Worm (Caenorhabditis elegans) whole organism, mixed stage, embryonic: ENCODE measurements around the gene T19C3.4.

Experiments used
- M03D4.4 ChIP-seq: sonication (generic microtip); optimal IDR thresholded peaks from 2 replicates; lab custom pipeline; 2017; ENCODE audit warnings: mild to moderate bottlenecking, missing genetic modification characterization, missing compliant biosample characterization
- blmp-1 ChIP-seq: fragments of 150-350 bp; optimal IDR thresholded peaks from 2 replicates; lab custom pipeline; 2014; ENCODE audit warnings: missing biosample characterization, missing genetic modification characterization
- ceh-83 ChIP-seq: fragments of 200-800 bp; sonication (Bioruptor generic); optimal IDR thresholded peaks from 2 replicates; lab custom pipeline; 2018; ENCODE audit warnings: mild to moderate bottlenecking, missing genetic modification characterization, missing compliant biosample characterization
- ces-1 ChIP-seq: fragments of 150-350 bp; optimal IDR thresholded peaks from 2 replicates; lab custom pipeline; 2014; ENCODE audit warnings: missing biosample characterization, missing genetic modification reagents, missing genetic modification characterization
- cnd-1 ChIP-seq: fragments of 200-800 bp; sonication (Bioruptor generic); optimal IDR thresholded peaks from 2 replicates; lab custom pipeline; 2018; ENCODE audit warnings: mild to moderate bottlenecking, missing genetic modification characterization, missing compliant biosample characterization
- elt-1 ChIP-seq: sonication (generic microtip); optimal IDR thresholded peaks from 2 replicates; lab custom pipeline; 2017; ENCODE audit warnings: missing genetic modification characterization, mild to moderate bottlenecking, missing compliant biosample characterization, antibody characterized with exemption, moderate library complexity, borderline replicate concordance; ENCODE audit not compliant: insufficient read depth
- elt-3 ChIP-seq: fragments of 150-350 bp; optimal IDR thresholded peaks from 2 replicates; lab custom pipeline; 2014; ENCODE audit warnings: missing biosample characterization, missing genetic modification characterization
- flh-1 ChIP-seq: fragments of 200-800 bp; sonication (Bioruptor generic); optimal IDR thresholded peaks from 2 replicates; lab custom pipeline; 2018; ENCODE audit warnings: mild to moderate bottlenecking, missing genetic modification characterization, moderate library complexity, missing compliant biosample characterization
- ham-2 ChIP-seq: fragments of 200-800 bp; sonication (Bioruptor generic); optimal IDR thresholded peaks from 2 replicates; lab custom pipeline; 2018; ENCODE audit warnings: mild to moderate bottlenecking, missing genetic modification characterization, missing compliant biosample characterization
- hlh-1 ChIP-seq: fragments of 150-350 bp; optimal IDR thresholded peaks from 2 replicates; lab custom pipeline; 2014; ENCODE audit warnings: missing biosample characterization, missing genetic modification reagents, missing genetic modification characterization
- lin-13 ChIP-seq: fragments of 150-350 bp; optimal IDR thresholded peaks from 2 replicates; lab custom pipeline; 2014; ENCODE audit warnings: missing biosample characterization, missing genetic modification characterization
- lin-32 ChIP-seq: fragments of 200-800 bp; sonication (Bioruptor generic); optimal IDR thresholded peaks from 2 replicates; lab custom pipeline; 2018; ENCODE audit warnings: mild to moderate bottlenecking, missing genetic modification characterization, missing compliant biosample characterization
- lsy-2 ChIP-seq: fragments of 150-350 bp; optimal IDR thresholded peaks from 2 replicates; lab custom pipeline; 2014; ENCODE audit warnings: missing biosample characterization, missing genetic modification characterization
- mab-5 ChIP-seq: fragments of 150-350 bp; optimal IDR thresholded peaks from 2 replicates; lab custom pipeline; 2014; ENCODE audit warnings: missing biosample characterization, missing genetic modification characterization
- mep-1 ChIP-seq: fragments of 150-350 bp; optimal IDR thresholded peaks from 2 replicates; lab custom pipeline; 2017; ENCODE audit warnings: missing biosample characterization, missing genetic modification reagents, missing genetic modification characterization, inconsistent platforms
- mls-2 ChIP-seq: sonication (generic microtip); optimal IDR thresholded peaks from 2 replicates; lab custom pipeline; 2016; ENCODE audit warnings: mild to moderate bottlenecking, missing genetic modification characterization, moderate library complexity, missing compliant biosample characterization
- nhr-12 ChIP-seq: fragments of 150-350 bp; optimal IDR thresholded peaks from 2 replicates; lab custom pipeline; 2014; ENCODE audit warnings: missing biosample characterization, missing genetic modification characterization
- nhr-2 ChIP-seq: fragments of 150-350 bp; optimal IDR thresholded peaks from 2 replicates; lab custom pipeline; 2014; ENCODE audit warnings: missing biosample characterization, missing genetic modification characterization
- nhr-237 ChIP-seq: fragments of 150-350 bp; optimal IDR thresholded peaks from 2 replicates; lab custom pipeline; 2014; ENCODE audit warnings: missing biosample characterization, missing genetic modification characterization
- nhr-28 ChIP-seq: fragments of 150-350 bp; optimal IDR thresholded peaks from 2 replicates; lab custom pipeline; 2014; ENCODE audit warnings: missing biosample characterization, missing genetic modification characterization
- nhr-76 ChIP-seq: sonication (generic microtip); optimal IDR thresholded peaks from 2 replicates; lab custom pipeline; 2017; ENCODE audit warnings: missing biosample characterization, missing genetic modification characterization
- pha-4 ChIP-seq: fragments of 150-350 bp; optimal IDR thresholded peaks from 2 replicates; lab custom pipeline; 2018; ENCODE audit warnings: missing biosample characterization, missing genetic modification reagents, missing genetic modification characterization
- sem-2 ChIP-seq: fragments of 200-800 bp; sonication (Bioruptor generic); optimal IDR thresholded peaks from 2 replicates; lab custom pipeline; 2018; ENCODE audit warnings: mild to moderate bottlenecking, missing genetic modification characterization, missing compliant biosample characterization
- snpc-4 ChIP-seq: fragments of 150-350 bp; optimal IDR thresholded peaks from 2 replicates; lab custom pipeline; 2014; ENCODE audit warnings: missing biosample characterization, missing genetic modification characterization
- sptf-1 ChIP-seq: sonication (generic microtip); optimal IDR thresholded peaks from 2 replicates; lab custom pipeline; 2017; ENCODE audit warnings: mild to moderate bottlenecking, missing genetic modification characterization, moderate library complexity, missing compliant biosample characterization
- tbx-8 ChIP-seq: fragments of 200-800 bp; sonication (Bioruptor generic); optimal IDR thresholded peaks from 2 replicates; lab custom pipeline; 2018; ENCODE audit warnings: mild to moderate bottlenecking, missing genetic modification characterization, moderate library complexity, missing compliant biosample characterization
- unc-120 ChIP-seq: sonication (generic microtip); optimal IDR thresholded peaks from 2 replicates; lab custom pipeline; 2017; ENCODE audit warnings: missing genetic modification characterization, missing compliant biosample characterization; ENCODE audit not compliant: poor library complexity, severe bottlenecking
- unc-62 ChIP-seq: fragments of 150-350 bp; optimal IDR thresholded peaks from 2 replicates; lab custom pipeline; 2014; ENCODE audit warnings: missing biosample characterization, missing genetic modification reagents, missing genetic modification characterization
- zip-8 ChIP-seq: fragments of 150-350 bp; optimal IDR thresholded peaks from 2 replicates; lab custom pipeline; 2014; ENCODE audit warnings: missing biosample characterization, missing genetic modification characterization
- ztf-11 ChIP-seq: fragments of 150-350 bp; optimal IDR thresholded peaks from 2 replicates; lab custom pipeline; 2014; ENCODE audit warnings: missing biosample characterization, missing genetic modification characterization

T19C3.4 gene

DNA sequence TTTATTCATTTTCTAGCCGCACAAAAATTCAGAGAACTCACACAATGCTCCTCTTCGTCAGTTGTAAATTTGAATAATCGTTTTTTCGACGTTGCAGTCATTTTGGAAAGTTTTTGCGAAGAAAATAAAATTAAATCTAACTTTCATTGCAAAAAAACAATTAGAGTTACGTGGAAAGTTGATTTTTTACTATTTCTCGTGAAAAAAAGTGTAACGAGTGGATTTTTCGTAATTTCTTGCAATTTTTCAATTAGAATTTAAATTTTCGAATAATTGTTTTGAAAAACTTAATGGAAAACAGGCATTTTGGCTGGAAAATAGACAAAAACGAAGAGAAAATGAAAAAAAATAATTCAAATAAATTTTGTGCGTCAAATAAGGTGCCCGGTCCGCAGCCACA lies 21.4 kb downstream of the T19C3.4 start, which contains the start of gene Y55B1AR.2:
TSS of gene Y55B1AR.2 (minus strand) at position 101 of the 400 bp plus-strand sequence.
- TF ChIP-seq zip-8 (no peak), pha-4 (no peak), mep-1 (tag; lab: Kevin White, UChicago) (no peak), mab-5 (tag; lab: Kevin White, UChicago) (no peak)

DNA sequence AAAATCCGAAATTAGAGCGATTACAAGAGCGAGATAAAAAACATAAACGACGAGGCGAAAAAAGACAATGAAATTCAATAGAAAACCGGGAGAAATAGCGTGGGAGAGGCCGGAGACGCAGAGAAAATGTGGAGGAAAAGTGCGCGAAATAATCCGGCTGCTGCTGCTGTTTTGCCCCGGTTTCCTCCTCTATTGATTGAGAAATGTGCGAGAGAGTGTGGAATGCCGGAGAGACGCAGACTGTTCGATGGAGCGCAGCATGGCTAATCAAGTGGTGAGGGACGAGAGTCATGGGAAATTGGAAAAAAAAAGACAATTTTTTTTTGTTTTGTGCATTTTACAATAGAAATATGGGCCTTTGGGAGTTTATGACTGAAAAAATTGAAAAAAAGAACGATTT lies 21.9 kb downstream of the T19C3.4 start:
- peak; percentile 64 for TF ChIP-seq mls-2 (tag; lab: Kevin White, UChicago)
- no peak for TF ChIP-seq cnd-1
- no peak for TF ChIP-seq nhr-12 (tag; lab: Kevin White, UChicago)
- no peak for TF ChIP-seq snpc-4
- peak; percentile 43 for TF ChIP-seq sptf-1 (tag; lab: Kevin White, UChicago)
- TF ChIP-seq mep-1 (tag; lab: Kevin White, UChicago), result peak; percentile 60
- peak; percentile 97 for TF ChIP-seq ham-2
- TF ChIP-seq flh-1 (GFP tag; lab: Kevin White, UChicago), result no peak
- TF ChIP-seq nhr-237 (tag; lab: Kevin White, UChicago), result peak; percentile 20
- peak; percentile 91 for TF ChIP-seq ces-1
- no peak for TF ChIP-seq tbx-8 (GFP tag; lab: Kevin White, UChicago)
- TF ChIP-seq hlh-1 (tag; lab: Kevin White, UChicago), result peak; percentile 9
- peak; percentile 43 for TF ChIP-seq ztf-11
- TF ChIP-seq lin-13 (tag; lab: Kevin White, UChicago), result no peak
- TF ChIP-seq pha-4, result peak; percentile 39
- no peak for TF ChIP-seq unc-120 (tag; lab: Kevin White, UChicago)

DNA sequence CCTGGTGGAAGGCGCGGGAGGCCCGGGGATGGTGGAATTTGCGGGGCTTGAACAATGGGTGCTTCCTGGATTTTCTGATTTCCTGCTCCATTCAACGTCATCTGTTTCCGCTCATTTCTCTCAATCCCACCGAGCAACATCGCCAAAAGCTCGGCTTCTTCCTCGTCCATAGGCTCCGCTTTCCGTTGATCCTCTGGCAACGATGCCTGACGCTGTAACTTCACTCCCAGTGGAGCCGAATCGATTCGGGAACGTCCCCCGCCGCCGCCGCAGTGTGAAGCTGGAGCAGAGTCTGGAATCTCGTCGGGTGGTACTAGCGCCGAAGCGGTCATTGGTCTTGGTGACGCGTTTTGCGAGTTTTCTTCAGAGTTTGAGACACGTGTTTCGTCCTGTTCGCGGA lies 24.6 kb downstream of the T19C3.4 start:
- TF ChIP-seq unc-62 (GFP tag; lab: Kevin White, UChicago) (no peak), lsy-2 (tag; lab: Kevin White, UChicago) (no peak), nhr-76 (tag; lab: Kevin White, UChicago) (no peak), tbx-8 (GFP tag; lab: Kevin White, UChicago) (no peak), nhr-28 (tag; lab: Kevin White, UChicago) (no peak), mab-5 (tag; lab: Kevin White, UChicago) (no peak), pha-4 (no peak), sptf-1 (tag; lab: Kevin White, UChicago) (no peak), lin-13 (tag; lab: Kevin White, UChicago) (no peak)
- TF ChIP-seq, all 35 proteins: peak for 0

DNA sequence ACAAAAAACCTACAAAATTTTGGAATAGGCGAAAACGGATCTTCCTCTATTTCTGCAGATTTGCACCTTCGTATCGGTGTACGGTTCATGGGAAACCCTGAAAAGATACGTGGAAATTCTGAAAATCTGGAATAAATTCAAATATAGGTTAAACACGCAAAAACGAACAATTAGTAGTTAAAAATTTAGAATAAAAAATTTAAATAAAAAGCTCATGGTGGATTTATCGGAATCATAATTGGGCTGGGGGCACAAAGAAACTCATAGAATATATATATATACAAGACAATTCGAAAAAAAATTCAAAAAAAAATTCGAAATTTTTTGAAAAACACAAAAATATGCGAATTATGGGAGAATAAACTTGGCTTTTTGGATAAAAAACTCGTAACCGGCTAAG lies 33.0 kb downstream of the T19C3.4 start, which contains the start of gene helq-1:
TSS of gene helq-1 (minus strand) at position 101 of the 400 bp plus-strand sequence.
- TF ChIP-seq lin-32 (GFP tag; lab: Kevin White, UChicago) (no peak), sem-2 (no peak), nhr-237 (tag; lab: Kevin White, UChicago) (no peak), flh-1 (GFP tag; lab: Kevin White, UChicago) (no peak), mab-5 (tag; lab: Kevin White, UChicago) (no peak), nhr-28 (tag; lab: Kevin White, UChicago) (no peak), ces-1 (no peak), ceh-83 (GFP tag; lab: Kevin White, UChicago) (no peak), elt-3 (tag; lab: Kevin White, UChicago) (no peak), elt-1 (tag; lab: Kevin White, UChicago) (no peak), nhr-2 (tag; lab: Kevin White, UChicago) (no peak), M03D4.4 (tag; lab: Kevin White, UChicago) (no peak), blmp-1 (no peak), pha-4 (no peak), lsy-2 (tag; lab: Kevin White, UChicago) (no peak), hlh-1 (tag; lab: Kevin White, UChicago) (no peak), unc-62 (GFP tag; lab: Kevin White, UChicago) (no peak)

DNA sequence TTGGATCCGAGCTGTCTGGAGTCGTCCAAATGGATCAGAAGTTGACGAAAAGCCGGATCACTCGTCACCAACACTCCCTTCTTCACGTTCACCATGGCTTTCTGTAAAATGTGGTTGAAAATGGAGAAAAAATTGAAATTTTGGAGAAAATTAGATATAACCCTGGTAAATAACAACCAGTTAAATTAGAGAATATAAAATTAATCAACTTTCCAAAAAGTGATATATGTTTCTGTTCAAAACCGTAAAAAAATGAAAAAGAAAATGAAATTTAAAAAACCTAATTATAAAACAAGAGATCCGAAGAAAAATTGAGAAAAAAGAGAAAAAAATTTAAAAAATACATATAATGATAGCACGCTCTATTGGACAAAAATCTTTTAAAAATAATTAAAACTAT lies 42.6 kb downstream of the T19C3.4 start, which contains the start of gene gtf-2H5:
TSS of gene gtf-2H5 (minus strand) at position 101 of the 400 bp plus-strand sequence.
- TF ChIP-seq ztf-11 (no peak), lin-32 (GFP tag; lab: Kevin White, UChicago) (no peak), elt-1 (tag; lab: Kevin White, UChicago) (no peak), ces-1 (no peak), snpc-4 (no peak), mab-5 (tag; lab: Kevin White, UChicago) (no peak), blmp-1 (no peak), nhr-12 (tag; lab: Kevin White, UChicago) (no peak), sptf-1 (tag; lab: Kevin White, UChicago) (no peak), hlh-1 (tag; lab: Kevin White, UChicago) (no peak), pha-4 (no peak), unc-62 (GFP tag; lab: Kevin White, UChicago) (no peak), ham-2 (no peak), nhr-237 (tag; lab: Kevin White, UChicago) (no peak), nhr-2 (tag; lab: Kevin White, UChicago) (no peak), nhr-76 (tag; lab: Kevin White, UChicago) (no peak)
- TF ChIP-seq, all 35 proteins: peak for 0
